Worm (Caenorhabditis elegans): ENCODE results near the gene obr-3.

- TF ChIP-seq lsy-2 (tag; optimal IDR thresholded peaks at IDR 0.05) (no peak), unc-39 (tag; optimal IDR thresholded peaks at IDR 0.05) (no peak), snpc-4 (tag; optimal IDR thresholded peaks at IDR 0.05) (no peak), alr-1 (tag; optimal IDR thresholded peaks at IDR 0.05) (no peak), lin-39 (tag; optimal IDR thresholded peaks at IDR 0.05) (no peak), nhr-12 (tag; optimal IDR thresholded peaks at IDR 0.05) (no peak)
These were observed 24.5 kb upstream of the obr-3 start, which contains the start of gene F19D8.2 for ce11 chrX:13834127-13834526.
